Worm (Caenorhabditis elegans): ENCODE results near the gene glb-24.
"Not testable (repeated sequence)": the region's sequence is repeated elsewhere in the genome, so short reads cannot be mapped to it uniquely, and the experiment has no call there.

- not testable (repeated sequence) for TF ChIP-seq snpc-4 (tag; optimal IDR thresholded peaks at IDR 0.05); nhr-23 (tag; optimal IDR thresholded peaks at IDR 0.05); nhr-11 (tag; optimal IDR thresholded peaks at IDR 0.05); lin-11 (tag; optimal IDR thresholded peaks at IDR 0.05); lin-13 (GFP tag; optimal IDR thresholded peaks at IDR 0.05); zag-1 (tag; optimal IDR thresholded peaks at IDR 0.05); ama-1 (optimal IDR thresholded peaks at IDR 0.05); ztf-4 (tag; optimal IDR thresholded peaks at IDR 0.05)
Observed at ce11 chrV:12865615-12866014, 20.1 kb downstream of the glb-24 start, which contains the start of gene T07F10.5.
